Worm (Caenorhabditis elegans) whole organism, midembryonic: ENCODE measurements around the gene W01A11.1.
A peak's percentile ranks its signal among the peaks of the same experiment; 100 is the strongest.

Experiments used
- T22C8.4 ChIP-seq: fragments of 200-800 bp; sonication (Bioruptor generic); IDR thresholded peaks from 2 replicates; pipeline ENCODE4 v1.3.6; 2022; ENCODE audit warnings: missing genetic modification characterization, missing compliant biosample characterization
- cog-1 ChIP-seq: sonication (generic microtip); optimal IDR thresholded peaks from 2 replicates; lab custom pipeline; 2016; ENCODE audit warnings: missing genetic modification characterization, missing compliant biosample characterization
- flt-1 ChIP-seq: fragments of 200-800 bp; sonication (Bioruptor generic); IDR thresholded peaks from 2 replicates; pipeline ENCODE4 v1.3.6; 2022; ENCODE audit warnings: missing genetic modification characterization, missing compliant biosample characterization
- klf-2 ChIP-seq: fragments of 200-800 bp; sonication (Bioruptor generic); conservative IDR thresholded peaks from 2 replicates; pipeline ENCODE4 v1.3.6; 2022; ENCODE audit warnings: missing genetic modification reagents, missing genetic modification characterization, missing compliant biosample characterization
- med-1 ChIP-seq: sonication (generic microtip); optimal IDR thresholded peaks from 2 replicates; lab custom pipeline; 2017; ENCODE audit warnings: missing genetic modification characterization, mild to moderate bottlenecking, missing compliant biosample characterization, antibody characterized with exemption, missing genetic modification reagents; ENCODE audit not compliant: insufficient read depth
- ref-1 ChIP-seq: fragments of 200-800 bp; sonication (Bioruptor generic); conservative IDR thresholded peaks from 2 replicates; pipeline ENCODE4 v1.3.6; 2022; ENCODE audit warnings: missing genetic modification reagents, missing genetic modification characterization, missing compliant biosample characterization
- tab-1 ChIP-seq: fragments of 200-800 bp; sonication (Bioruptor generic); IDR thresholded peaks from 2 replicates; pipeline ENCODE4 v1.3.6; 2022; ENCODE audit warnings: missing genetic modification characterization, missing compliant biosample characterization
- ztf-23 ChIP-seq: fragments of 200-800 bp; sonication (Bioruptor generic); IDR thresholded peaks from 2 replicates; pipeline ENCODE4 v1.3.6; 2022; ENCODE audit warnings: missing genetic modification reagents, missing genetic modification characterization, missing compliant biosample characterization
- ztf-29 ChIP-seq: fragments of 200-800 bp; sonication (Bioruptor generic); IDR thresholded peaks from 2 replicates; pipeline ENCODE4 v1.3.6; 2022; ENCODE audit warnings: missing genetic modification reagents, missing genetic modification characterization, missing compliant biosample characterization

ce11 chrV:6538323-6538722 is 39.3 kb downstream of the W01A11.1 start:
- TF ChIP-seq med-1 (no peak), cog-1 (tag; lab: Kevin White, UChicago) (no peak), ref-1 (no peak), flt-1 (0 out of 2 replicates have a peak, but pooled peaks have one; percentile 42), ztf-23 (GFP tag; lab: Robert Waterston, UW) (no peak), tab-1 (GFP tag; lab: Robert Waterston, UW) (no peak), klf-2 (no peak), ztf-29 (no peak), T22C8.4 (GFP tag; lab: Robert Waterston, UW) (no peak)
